Fruit fly (Drosophila melanogaster): Measurements from ENCODE around the gene CG17930.
A peak's percentile ranks its signal among the peaks of the same experiment; 100 is the strongest.

The CG17930 gene

dm6 chr3R:16336327-16337052 is 8.8 kb downstream of the CG17930 start (continued):
- TF ChIP-seq Hnf4 (GFP tag; optimal IDR thresholded peaks at IDR 0.05) (peak; percentile 8), CrebA (GFP tag; optimal IDR thresholded peaks at IDR 0.05; ENCODE audit: borderline replicate concordance) (no peak), Dif (GFP tag; optimal IDR thresholded peaks at IDR 0.05; ENCODE audit: partially characterized antibody) (no peak), Hr78 (GFP tag; optimal IDR thresholded peaks at IDR 0.05) (no peak), jim (GFP tag; optimal IDR thresholded peaks at IDR 0.05) (no peak), OdsH (GFP tag; optimal IDR thresholded peaks at IDR 0.05) (no peak), lola (GFP tag; optimal IDR thresholded peaks at IDR 0.05) (no peak), rgr (GFP tag; optimal IDR thresholded peaks at IDR 0.05) (no peak)

- TF ChIP-seq sage (GFP tag; optimal IDR thresholded peaks at IDR 0.05): no peak
- no peak for TF ChIP-seq Vsx2 (GFP tag; optimal IDR thresholded peaks at IDR 0.05; ENCODE audit: partially characterized antibody)
- no peak for TF ChIP-seq dl (GFP tag; optimal IDR thresholded peaks at IDR 0.05; ENCODE audit: insufficient read depth in 1 of 2, partially characterized antibody in 2 of 2)
- no peak for TF ChIP-seq Mio (GFP tag; optimal IDR thresholded peaks at IDR 0.05)
- no peak for TF ChIP-seq Hr83 (GFP tag; optimal IDR thresholded peaks at IDR 0.05; ENCODE audit: poor library complexity, severe bottlenecking)
- no peak for TF ChIP-seq brk (GFP tag; optimal IDR thresholded peaks at IDR 0.05)
- no peak for TF ChIP-seq usp (GFP tag; optimal IDR thresholded peaks at IDR 0.05)
- no peak for TF ChIP-seq Abd-B (GFP tag; optimal IDR thresholded peaks at IDR 0.05)
- TF ChIP-seq dmrt93B (GFP tag; optimal IDR thresholded peaks at IDR 0.05): no peak
- TF ChIP-seq rgr (GFP tag; optimal IDR thresholded peaks at IDR 0.05): peak; percentile 46
- TF ChIP-seq h (GFP tag; optimal IDR thresholded peaks at IDR 0.05): peak; percentile 47
- TF ChIP-seq psq (GFP tag; optimal IDR thresholded peaks at IDR 0.05): no peak
- TF ChIP-seq Sp1 (GFP tag; optimal IDR thresholded peaks at IDR 0.05): no peak
- TF ChIP-seq CG32264 (GFP tag; optimal IDR thresholded peaks at IDR 0.05): no peak
- TF ChIP-seq foxo (GFP tag; optimal IDR thresholded peaks at IDR 0.05): peak in 1 of 2 experiments; percentile 36
- no peak for TF ChIP-seq CrebA (GFP tag; optimal IDR thresholded peaks at IDR 0.05; ENCODE audit: borderline replicate concordance)
- TF ChIP-seq Dfd (GFP tag; optimal IDR thresholded peaks at IDR 0.05): no peak
- TF ChIP-seq woc (GFP tag; optimal IDR thresholded peaks at IDR 0.05): no peak
- no peak for TF ChIP-seq Rel (GFP tag; optimal IDR thresholded peaks at IDR 0.05)
- no peak for TF ChIP-seq Rel (tag; optimal IDR thresholded peaks at IDR 0.05)
- no peak for TF ChIP-seq pan (optimal IDR thresholded peaks at IDR 0.05)
- TF ChIP-seq HLH106 (tag; optimal IDR thresholded peaks at IDR 0.05): no peak
- TF ChIP-seq sv (GFP tag; optimal IDR thresholded peaks at IDR 0.05): no peak
- TF ChIP-seq br (GFP tag; optimal IDR thresholded peaks at IDR 0.05): peak; percentile 6
- TF ChIP-seq GATAd (GFP tag; optimal IDR thresholded peaks at IDR 0.05): no peak
- TF ChIP-seq ey (GFP tag; optimal IDR thresholded peaks at IDR 0.05): peak; percentile 48
- no peak for TF ChIP-seq jim (GFP tag; optimal IDR thresholded peaks at IDR 0.05)
- TF ChIP-seq fru (GFP tag; optimal IDR thresholded peaks at IDR 0.05): peak; percentile 37
- no peak for TF ChIP-seq tai (GFP tag; optimal IDR thresholded peaks at IDR 0.05)
- TF ChIP-seq N (GFP tag; optimal IDR thresholded peaks at IDR 0.05): no peak
- TF ChIP-seq CG9705 (GFP tag; optimal IDR thresholded peaks at IDR 0.05): no peak
- TF ChIP-seq Hnf4 (GFP tag; optimal IDR thresholded peaks at IDR 0.05): no peak
- TF ChIP-seq Dif (GFP tag; optimal IDR thresholded peaks at IDR 0.05; ENCODE audit: partially characterized antibody): no peak
- TF ChIP-seq dsf (GFP tag; optimal IDR thresholded peaks at IDR 0.05; ENCODE audit: borderline replicate concordance): no peak
- no peak for TF ChIP-seq Hr78 (GFP tag; optimal IDR thresholded peaks at IDR 0.05)
- peak; percentile 5 for TF ChIP-seq OdsH (GFP tag; optimal IDR thresholded peaks at IDR 0.05)
- TF ChIP-seq Jra (GFP tag; optimal IDR thresholded peaks at IDR 0.05): no peak
- TF ChIP-seq Myc (optimal IDR thresholded peaks at IDR 0.05): no peak
- no peak for TF ChIP-seq lola (GFP tag; optimal IDR thresholded peaks at IDR 0.05)
Measured at dm6 chr3R:16337053-16337385, 9.4 kb downstream of the CG17930 start.

DNA sequence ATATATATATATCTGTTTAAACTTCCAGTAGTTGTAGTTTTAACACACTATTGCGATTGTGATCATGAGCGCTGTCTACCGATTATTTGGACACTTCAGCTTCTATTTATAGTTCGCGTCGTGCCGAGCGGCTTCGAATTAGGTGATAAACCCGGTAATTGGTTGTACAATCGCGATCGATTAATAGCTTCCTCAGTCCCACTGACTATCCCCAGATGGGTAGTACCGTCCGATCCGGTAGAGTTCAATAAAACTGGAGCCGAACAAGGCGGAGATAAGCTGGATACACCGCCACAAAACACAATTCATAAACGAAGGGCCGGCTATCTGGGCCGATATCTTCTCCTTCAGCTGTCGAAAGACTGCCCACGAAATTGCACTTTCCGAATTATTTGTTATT is 10.2 kb downstream of the CG17930 start:
- TF ChIP-seq Jra (GFP tag; optimal IDR thresholded peaks at IDR 0.05) (no peak), CG9705 (GFP tag; optimal IDR thresholded peaks at IDR 0.05) (no peak), dmrt93B (GFP tag; optimal IDR thresholded peaks at IDR 0.05) (no peak), Sp1 (GFP tag; optimal IDR thresholded peaks at IDR 0.05) (no peak)
